Fruit fly (Drosophila melanogaster): Measurements from ENCODE around the gene frtz.

DNA sequence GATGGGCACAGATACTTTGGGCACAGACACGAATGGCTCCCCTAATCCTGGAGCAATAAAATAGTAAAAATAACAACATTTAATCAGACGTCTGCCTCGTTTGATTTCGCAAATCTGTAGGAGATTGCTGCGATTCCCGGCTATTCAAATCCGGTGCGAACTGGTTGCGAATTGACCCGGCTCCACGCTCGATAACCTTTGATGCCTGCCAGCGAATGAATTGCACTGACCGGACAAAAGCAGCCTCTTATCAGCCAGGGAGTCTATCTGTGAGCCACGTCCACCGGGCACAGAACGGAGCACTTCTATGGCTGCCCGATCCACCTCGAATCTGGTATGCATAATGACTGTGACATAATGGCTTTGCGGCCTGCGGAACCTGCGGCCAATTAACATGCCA lies 4.3 kb upstream of the frtz start:
- no peak for TF ChIP-seq Lpt (GFP tag; optimal IDR thresholded peaks at IDR 0.05)
- TF ChIP-seq vri (GFP tag; optimal IDR thresholded peaks at IDR 0.05): peak; percentile 12

Measured in whole organism, prepupa.